Fruit fly (Drosophila melanogaster): ENCODE measurements around the gene Ndc80.
A peak's percentile ranks its signal among the peaks of the same experiment; 100 is the strongest.

Ndc80 gene

DNA sequence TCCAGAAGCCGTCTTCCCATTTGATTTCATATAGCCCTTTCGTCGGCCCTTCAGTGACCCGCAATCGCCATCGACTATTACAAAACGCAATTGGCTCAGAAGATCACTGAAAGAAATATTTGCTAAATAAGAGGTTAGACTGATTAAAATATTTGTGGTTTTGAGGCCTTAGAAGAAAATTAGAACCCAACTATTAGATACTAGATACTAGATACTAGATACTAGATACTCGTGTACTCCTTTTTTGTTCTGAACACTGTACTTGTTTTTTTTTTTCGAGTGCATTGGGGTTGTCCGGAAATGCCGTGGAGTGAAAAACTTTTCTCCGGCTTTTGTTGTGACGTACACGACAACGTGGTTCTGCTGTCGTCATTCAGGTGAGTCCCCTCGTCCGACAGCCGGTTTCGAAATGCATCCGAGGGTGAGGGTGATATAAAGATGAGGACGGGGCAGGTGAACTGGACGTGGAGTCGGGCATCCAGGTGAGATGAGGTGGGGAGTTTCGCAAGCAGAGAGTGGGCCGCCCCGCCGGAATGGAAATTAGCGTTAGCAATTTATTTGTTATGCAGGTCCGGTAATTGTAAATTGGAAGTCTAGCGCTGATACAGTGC lies 18.5 kb upstream of the Ndc80 start (continued):
- TF ChIP-seq Hmr (GFP tag; optimal IDR thresholded peaks at IDR 0.05) (peak; percentile 5), Oli (tag; optimal IDR thresholded peaks at IDR 0.05) (peak; percentile 33), zen2 (GFP tag; IDR thresholded peaks at IDR 0.05; ENCODE audit: partially characterized antibody) (no peak), jing (GFP tag; optimal IDR thresholded peaks at IDR 0.05) (no peak), Hand (GFP tag; optimal IDR thresholded peaks at IDR 0.05) (no peak), trem (tag; optimal IDR thresholded peaks at IDR 0.05) (no peak), bab2 (GFP tag; optimal IDR thresholded peaks at IDR 0.05) (peak; percentile 39), CG4820 (GFP tag; optimal IDR thresholded peaks at IDR 0.05) (peak; percentile 33), odd (GFP tag; optimal IDR thresholded peaks at IDR 0.05) (no peak), bowl (GFP tag; IDR thresholded peaks at IDR 0.05) (no peak), CG12744 (GFP tag; optimal IDR thresholded peaks at IDR 0.05) (no peak), CG14441 (GFP tag; IDR thresholded peaks at IDR 0.05) (no peak), bigmax (GFP tag; optimal IDR thresholded peaks at IDR 0.05) (no peak), CG2889 (GFP tag; IDR thresholded peaks at IDR 0.05) (no peak), CG32772 (GFP tag; IDR thresholded peaks at IDR 0.05) (no peak), CG8388 (GFP tag; optimal IDR thresholded peaks at IDR 0.05) (peak; percentile 11), H2.0 (GFP tag; IDR thresholded peaks at IDR 0.05) (0 out of 2 replicates have a peak, but pooled peaks have one; percentile 6), D19A (tag; optimal IDR thresholded peaks at IDR 0.05) (no peak), CG17829 (tag; optimal IDR thresholded peaks at IDR 0.05) (peak; percentile 10), CG2129 (GFP tag; IDR thresholded peaks at IDR 0.05; ENCODE audit: partially characterized antibody) (no peak), CG5245 (GFP tag; optimal IDR thresholded peaks at IDR 0.05) (no peak), CG11504 (tag; optimal IDR thresholded peaks at IDR 0.05) (peak; percentile 58), pum (GFP tag; optimal IDR thresholded peaks at IDR 0.05) (peak; percentile 33), row (GFP tag; IDR thresholded peaks at IDR 0.05) (peak; percentile 41; the same call in 1 of the 3 replicates), Antp (GFP tag; optimal IDR thresholded peaks at IDR 0.05) (peak; percentile 25), CG31388 (GFP tag; optimal IDR thresholded peaks at IDR 0.05) (no peak), Fer3 (tag; optimal IDR thresholded peaks at IDR 0.05) (no peak), sc (optimal IDR thresholded peaks at IDR 0.05) (no peak), sc (GFP tag; optimal IDR thresholded peaks at IDR 0.05) (no peak), Camta (GFP tag; optimal IDR thresholded peaks at IDR 0.05) (peak; percentile 11), CG6791 (GFP tag; IDR thresholded peaks at IDR 0.05; ENCODE audit: partially characterized antibody) (no peak), CG13296 (GFP tag; optimal IDR thresholded peaks at IDR 0.05) (no peak), Xrp1 (GFP tag; IDR thresholded peaks at IDR 0.05) (peak; percentile 60; the same call in 1 of the 2 replicates), CG2678 (tag; optimal IDR thresholded peaks at IDR 0.05) (peak; percentile 38), CG8765 (GFP tag; IDR thresholded peaks at IDR 0.05) (0 out of 2 replicates have a peak, but pooled peaks have one; percentile 15), sna (GFP tag; IDR thresholded peaks at IDR 0.05; ENCODE audit: partially characterized antibody) (no peak), Tbp (GFP tag; optimal IDR thresholded peaks at IDR 0.05) (no peak), dmrt99B (tag; optimal IDR thresholded peaks at IDR 0.05) (peak; percentile 45), Sox102F (GFP tag; optimal IDR thresholded peaks at IDR 0.05) (peak; percentile 38), zen (tag; optimal IDR thresholded peaks at IDR 0.05) (no peak), chinmo (GFP tag; IDR thresholded peaks at IDR 0.05; ENCODE audit: partially characterized antibody) (no peak), her (GFP tag; optimal IDR thresholded peaks at IDR 0.05) (no peak), CG17568 (GFP tag; optimal IDR thresholded peaks at IDR 0.05) (no peak), danr (GFP tag; IDR thresholded peaks at IDR 0.05) (0 out of 2 replicates have a peak, but pooled peaks have one; percentile 20), CG32767 (GFP tag; IDR thresholded peaks at IDR 0.05) (no peak), CG2199 (GFP tag; IDR thresholded peaks at IDR 0.05) (no peak), lov (optimal IDR thresholded peaks at IDR 0.05) (no peak), lov (GFP tag; IDR thresholded peaks at IDR 0.05) (no peak), CG1832 (GFP tag; optimal IDR thresholded peaks at IDR 0.05) (no peak), CG6175 (GFP tag; IDR thresholded peaks at IDR 0.05) (no peak)
